Worm (Caenorhabditis elegans) whole organism, mixed stage, embryonic: Measurements from ENCODE around the gene T28F3.11.

Experiments
- M03D4.4 ChIP-seq: sonication (generic microtip); optimal IDR thresholded peaks from 2 replicates; lab custom pipeline; 2017; ENCODE audit warnings: mild to moderate bottlenecking, missing genetic modification characterization, missing compliant biosample characterization
- bed-3 ChIP-seq: fragments of 200-800 bp; sonication (Bioruptor generic); optimal IDR thresholded peaks from 3 replicates; lab custom pipeline; 2018; ENCODE audit warnings: mild to moderate bottlenecking, missing genetic modification characterization, moderate library complexity, missing compliant biosample characterization
- blmp-1 ChIP-seq: fragments of 150-350 bp; optimal IDR thresholded peaks from 2 replicates; lab custom pipeline; 2014; ENCODE audit warnings: missing biosample characterization, missing genetic modification characterization
- ceh-39 ChIP-seq: fragments of 150-350 bp; optimal IDR thresholded peaks from 2 replicates; lab custom pipeline; 2014; ENCODE audit warnings: missing biosample characterization, missing genetic modification characterization
- ceh-43 ChIP-seq: fragments of 200-800 bp; sonication (Bioruptor generic); optimal IDR thresholded peaks from 2 replicates; lab custom pipeline; 2018; ENCODE audit warnings: mild to moderate bottlenecking, missing genetic modification characterization, moderate library complexity, missing compliant biosample characterization
- ceh-83 ChIP-seq: fragments of 200-800 bp; sonication (Bioruptor generic); optimal IDR thresholded peaks from 2 replicates; lab custom pipeline; 2018; ENCODE audit warnings: mild to moderate bottlenecking, missing genetic modification characterization, missing compliant biosample characterization
- ces-1 ChIP-seq: fragments of 150-350 bp; optimal IDR thresholded peaks from 2 replicates; lab custom pipeline; 2014; ENCODE audit warnings: missing biosample characterization, missing genetic modification reagents, missing genetic modification characterization
- cnd-1 ChIP-seq: fragments of 200-800 bp; sonication (Bioruptor generic); optimal IDR thresholded peaks from 2 replicates; lab custom pipeline; 2018; ENCODE audit warnings: mild to moderate bottlenecking, missing genetic modification characterization, missing compliant biosample characterization
- drap-1 ChIP-seq: fragments of 200-800 bp; sonication (Bioruptor generic); optimal IDR thresholded peaks from 3 replicates; lab custom pipeline; 2018; ENCODE audit warnings: mild to moderate bottlenecking, missing genetic modification characterization, missing compliant biosample characterization
- elt-1 ChIP-seq: sonication (generic microtip); optimal IDR thresholded peaks from 2 replicates; lab custom pipeline; 2017; ENCODE audit warnings: missing genetic modification characterization, mild to moderate bottlenecking, missing compliant biosample characterization, antibody characterized with exemption, moderate library complexity, borderline replicate concordance; ENCODE audit not compliant: insufficient read depth
- elt-3 ChIP-seq: fragments of 150-350 bp; optimal IDR thresholded peaks from 2 replicates; lab custom pipeline; 2014; ENCODE audit warnings: missing biosample characterization, missing genetic modification characterization
- flh-1 ChIP-seq: fragments of 200-800 bp; sonication (Bioruptor generic); optimal IDR thresholded peaks from 2 replicates; lab custom pipeline; 2018; ENCODE audit warnings: mild to moderate bottlenecking, missing genetic modification characterization, moderate library complexity, missing compliant biosample characterization
- ham-2 ChIP-seq: fragments of 200-800 bp; sonication (Bioruptor generic); optimal IDR thresholded peaks from 2 replicates; lab custom pipeline; 2018; ENCODE audit warnings: mild to moderate bottlenecking, missing genetic modification characterization, missing compliant biosample characterization
- hlh-1 ChIP-seq: fragments of 150-350 bp; optimal IDR thresholded peaks from 2 replicates; lab custom pipeline; 2014; ENCODE audit warnings: missing biosample characterization, missing genetic modification reagents, missing genetic modification characterization
- lin-13 ChIP-seq: fragments of 150-350 bp; optimal IDR thresholded peaks from 2 replicates; lab custom pipeline; 2014; ENCODE audit warnings: missing biosample characterization, missing genetic modification characterization
- lin-32 ChIP-seq: fragments of 200-800 bp; sonication (Bioruptor generic); optimal IDR thresholded peaks from 2 replicates; lab custom pipeline; 2018; ENCODE audit warnings: mild to moderate bottlenecking, missing genetic modification characterization, missing compliant biosample characterization
- lsy-2 ChIP-seq: fragments of 150-350 bp; optimal IDR thresholded peaks from 2 replicates; lab custom pipeline; 2014; ENCODE audit warnings: missing biosample characterization, missing genetic modification characterization
- mab-5 ChIP-seq: fragments of 150-350 bp; optimal IDR thresholded peaks from 2 replicates; lab custom pipeline; 2014; ENCODE audit warnings: missing biosample characterization, missing genetic modification characterization
- mep-1 ChIP-seq: fragments of 150-350 bp; optimal IDR thresholded peaks from 2 replicates; lab custom pipeline; 2017; ENCODE audit warnings: missing biosample characterization, missing genetic modification reagents, missing genetic modification characterization, inconsistent platforms
- mls-2 ChIP-seq: sonication (generic microtip); optimal IDR thresholded peaks from 2 replicates; lab custom pipeline; 2016; ENCODE audit warnings: mild to moderate bottlenecking, missing genetic modification characterization, moderate library complexity, missing compliant biosample characterization
- nhr-12 ChIP-seq: fragments of 150-350 bp; optimal IDR thresholded peaks from 2 replicates; lab custom pipeline; 2014; ENCODE audit warnings: missing biosample characterization, missing genetic modification characterization
- nhr-2 ChIP-seq: fragments of 150-350 bp; optimal IDR thresholded peaks from 2 replicates; lab custom pipeline; 2014; ENCODE audit warnings: missing biosample characterization, missing genetic modification characterization
- nhr-237 ChIP-seq: fragments of 150-350 bp; optimal IDR thresholded peaks from 2 replicates; lab custom pipeline; 2014; ENCODE audit warnings: missing biosample characterization, missing genetic modification characterization
- nhr-28 ChIP-seq: fragments of 150-350 bp; optimal IDR thresholded peaks from 2 replicates; lab custom pipeline; 2014; ENCODE audit warnings: missing biosample characterization, missing genetic modification characterization
- nhr-76 ChIP-seq: sonication (generic microtip); optimal IDR thresholded peaks from 2 replicates; lab custom pipeline; 2017; ENCODE audit warnings: missing biosample characterization, missing genetic modification characterization
- pha-4 ChIP-seq: fragments of 150-350 bp; optimal IDR thresholded peaks from 2 replicates; lab custom pipeline; 2018; ENCODE audit warnings: missing biosample characterization, missing genetic modification reagents, missing genetic modification characterization
- sem-2 ChIP-seq: fragments of 200-800 bp; sonication (Bioruptor generic); optimal IDR thresholded peaks from 2 replicates; lab custom pipeline; 2018; ENCODE audit warnings: mild to moderate bottlenecking, missing genetic modification characterization, missing compliant biosample characterization
- snpc-4 ChIP-seq: fragments of 150-350 bp; optimal IDR thresholded peaks from 2 replicates; lab custom pipeline; 2014; ENCODE audit warnings: missing biosample characterization, missing genetic modification characterization
- sptf-1 ChIP-seq: sonication (generic microtip); optimal IDR thresholded peaks from 2 replicates; lab custom pipeline; 2017; ENCODE audit warnings: mild to moderate bottlenecking, missing genetic modification characterization, moderate library complexity, missing compliant biosample characterization
- tbx-8 ChIP-seq: fragments of 200-800 bp; sonication (Bioruptor generic); optimal IDR thresholded peaks from 2 replicates; lab custom pipeline; 2018; ENCODE audit warnings: mild to moderate bottlenecking, missing genetic modification characterization, moderate library complexity, missing compliant biosample characterization
- unc-120 ChIP-seq: sonication (generic microtip); optimal IDR thresholded peaks from 2 replicates; lab custom pipeline; 2017; ENCODE audit warnings: missing genetic modification characterization, missing compliant biosample characterization; ENCODE audit not compliant: poor library complexity, severe bottlenecking
- unc-39 ChIP-seq: fragments of 150-350 bp; optimal IDR thresholded peaks from 2 replicates; lab custom pipeline; 2014; ENCODE audit warnings: missing biosample characterization, missing genetic modification characterization
- unc-62 ChIP-seq: fragments of 150-350 bp; optimal IDR thresholded peaks from 2 replicates; lab custom pipeline; 2014; ENCODE audit warnings: missing biosample characterization, missing genetic modification reagents, missing genetic modification characterization
- zip-8 ChIP-seq: fragments of 150-350 bp; optimal IDR thresholded peaks from 2 replicates; lab custom pipeline; 2014; ENCODE audit warnings: missing biosample characterization, missing genetic modification characterization
- ztf-11 ChIP-seq: fragments of 150-350 bp; optimal IDR thresholded peaks from 2 replicates; lab custom pipeline; 2014; ENCODE audit warnings: missing biosample characterization, missing genetic modification characterization

The T28F3.11 gene

ce11 chrIV:17279592-17280440, 11.7 kb downstream of the T28F3.11 start:
- TF ChIP-seq blmp-1 (tag; lab: Kevin White, UChicago), result no peak
- TF ChIP-seq lsy-2 (tag; lab: Kevin White, UChicago), result no peak
- TF ChIP-seq mab-5, result no peak
- TF ChIP-seq mep-1 (tag; lab: Kevin White, UChicago), result no peak
- TF ChIP-seq elt-1 (tag; lab: Kevin White, UChicago), result no peak
- TF ChIP-seq sptf-1, result no peak
- TF ChIP-seq mls-2 (tag; lab: Kevin White, UChicago), result no peak
- TF ChIP-seq zip-8 (tag; lab: Kevin White, UChicago), result no peak
- TF ChIP-seq ceh-43 (GFP tag; lab: Kevin White, UChicago), result no peak
- no peak for TF ChIP-seq nhr-28 (tag; lab: Kevin White, UChicago)

ce11 chrIV:17278861-17279591, 12.5 kb downstream of the T28F3.11 start, which contains the start of gene hsp-1:
Gene hsp-1, plus strand, starts transcription at chrIV:17278959.
- no peak for TF ChIP-seq bed-3
- TF ChIP-seq nhr-237 (tag; lab: Kevin White, UChicago), result no peak
- TF ChIP-seq lin-13 (tag; lab: Kevin White, UChicago), result no peak
- TF ChIP-seq ceh-39 (tag; lab: Kevin White, UChicago), result no peak
- TF ChIP-seq zip-8 (tag; lab: Kevin White, UChicago), result no peak
- no peak for TF ChIP-seq ham-2 (GFP tag; lab: Kevin White, UChicago)

ce11 chrIV:17278363-17278762, 13.1 kb downstream of the T28F3.11 start:
- TF ChIP-seq nhr-28 (tag; lab: Kevin White, UChicago), result no peak
- TF ChIP-seq unc-120, result peak; percentile 78
- TF ChIP-seq bed-3, result no peak
- peak; percentile 95 for TF ChIP-seq ces-1 (GFP tag; lab: Kevin White, UChicago)
- peak; percentile 93 for TF ChIP-seq mls-2 (tag; lab: Kevin White, UChicago)
- TF ChIP-seq zip-8 (tag; lab: Kevin White, UChicago), result no peak
- TF ChIP-seq ztf-11 (tag; lab: Kevin White, UChicago), result peak; percentile 83
- peak; percentile 23 for TF ChIP-seq blmp-1 (tag; lab: Kevin White, UChicago)
- TF ChIP-seq ceh-83 (GFP tag; lab: Kevin White, UChicago), result peak; percentile 79
- TF ChIP-seq mep-1 (tag; lab: Kevin White, UChicago), result peak; percentile 99
- TF ChIP-seq M03D4.4, result peak; percentile 90
- TF ChIP-seq mab-5, result peak; percentile 68
- peak; percentile 96 for TF ChIP-seq ceh-39 (tag; lab: Kevin White, UChicago)
- TF ChIP-seq lin-13 (tag; lab: Kevin White, UChicago), result peak; percentile 99
- TF ChIP-seq ceh-43 (GFP tag; lab: Kevin White, UChicago), result peak; percentile 89
- peak; percentile 87 for TF ChIP-seq drap-1
- peak; percentile 20 for TF ChIP-seq ham-2 (GFP tag; lab: Kevin White, UChicago)
- peak; percentile 93 for TF ChIP-seq sptf-1
- peak; percentile 91 for TF ChIP-seq unc-62 (GFP tag; lab: Kevin White, UChicago)
- peak; percentile 41 for TF ChIP-seq hlh-1 (tag; lab: Kevin White, UChicago)
- TF ChIP-seq elt-1 (tag; lab: Kevin White, UChicago), result peak; percentile 7
- peak; percentile 20 for TF ChIP-seq sem-2 (GFP tag; lab: Kevin White, UChicago)
- TF ChIP-seq lsy-2 (tag; lab: Kevin White, UChicago), result peak; percentile 89
- TF ChIP-seq nhr-76 (tag; lab: Kevin White, UChicago), result no peak
- TF ChIP-seq lin-32, result peak; percentile 10
- TF ChIP-seq nhr-2 (tag; lab: Kevin White, UChicago), result peak; percentile 44
- TF ChIP-seq nhr-12 (tag; lab: Kevin White, UChicago), result no peak
- TF ChIP-seq tbx-8 (GFP tag; lab: Kevin White, UChicago), result peak; percentile 82
- TF ChIP-seq unc-39 (tag; lab: Kevin White, UChicago), result peak; percentile 16
- peak; percentile 93 for TF ChIP-seq cnd-1 (tag; lab: Kevin White, UChicago)
- TF ChIP-seq nhr-237 (tag; lab: Kevin White, UChicago), result peak; percentile 97
- TF ChIP-seq flh-1, result peak; percentile 45
- no peak for TF ChIP-seq snpc-4
- TF ChIP-seq pha-4 (tag; lab: Kevin White, UChicago), result peak; percentile 94
- TF ChIP-seq elt-3, result no peak
